Worm (Caenorhabditis elegans) whole organism, late embryonic: Measurements from ENCODE around the gene C26B9.7.
A peak's percentile ranks its signal among the peaks of the same experiment; 100 is the strongest.

Experiments used
- C08G9.2 ChIP-seq: sonication (generic microtip); optimal IDR thresholded peaks from 2 replicates; lab custom pipeline; 2016; ENCODE audit warnings: mild to moderate bottlenecking, missing genetic modification characterization, moderate library complexity, missing compliant biosample characterization
- C38D4.7 ChIP-seq: fragments of 200-800 bp; sonication (Bioruptor generic); optimal IDR thresholded peaks from 2 replicates; lab custom pipeline; 2018; ENCODE audit warnings: mild to moderate bottlenecking, missing genetic modification characterization, moderate library complexity, missing compliant biosample characterization
- F13H6.1 ChIP-seq: sonication (generic microtip); optimal IDR thresholded peaks from 2 replicates; lab custom pipeline; 2016; ENCODE audit warnings: missing genetic modification characterization, missing compliant biosample characterization
- K02D7.2 ChIP-seq: sonication (generic microtip); optimal IDR thresholded peaks from 2 replicates; lab custom pipeline; 2017; ENCODE audit warnings: mild to moderate bottlenecking, missing genetic modification characterization, missing compliant biosample characterization
- K09A11.1 ChIP-seq: sonication (generic microtip); optimal IDR thresholded peaks from 2 replicates; lab custom pipeline; 2017; ENCODE audit warnings: antibody characterized with exemption, mild to moderate bottlenecking, missing genetic modification characterization, missing compliant biosample characterization; ENCODE audit not compliant: insufficient read depth
- T23F11.4 ChIP-seq: fragments of 200-800 bp; sonication (Bioruptor generic); optimal IDR thresholded peaks from 2 replicates; lab custom pipeline; 2018; ENCODE audit warnings: mild to moderate bottlenecking, missing genetic modification characterization, missing compliant biosample characterization
- ahr-1 ChIP-seq: sonication (generic microtip); optimal IDR thresholded peaks from 2 replicates; lab custom pipeline; 2016; ENCODE audit warnings: missing genetic modification characterization, missing compliant biosample characterization
- ceh-2 ChIP-seq: sonication (generic microtip); optimal IDR thresholded peaks from 2 replicates; lab custom pipeline; 2016; ENCODE audit warnings: missing genotype, missing genetic modification characterization, missing compliant biosample characterization
- ceh-22 ChIP-seq: sonication (generic microtip); optimal IDR thresholded peaks from 2 replicates; lab custom pipeline; 2017; ENCODE audit warnings: missing biosample characterization, missing genetic modification characterization
- ceh-24 ChIP-seq: sonication (generic microtip); optimal IDR thresholded peaks from 2 replicates; lab custom pipeline; 2016; ENCODE audit warnings: mild to moderate bottlenecking, missing genetic modification characterization, missing compliant biosample characterization
- ceh-30 ChIP-seq: fragments of 150-350 bp; optimal IDR thresholded peaks from 2 replicates; lab custom pipeline; 2014; ENCODE audit warnings: missing biosample characterization, missing genetic modification characterization
- ceh-31 ChIP-seq: sonication (generic microtip); optimal IDR thresholded peaks from 2 replicates; lab custom pipeline; 2016; ENCODE audit warnings: missing genetic modification characterization, missing compliant biosample characterization
- ceh-34 ChIP-seq: sonication (generic microtip); optimal IDR thresholded peaks from 2 replicates; lab custom pipeline; 2016; ENCODE audit warnings: mild to moderate bottlenecking, missing genetic modification characterization, missing compliant biosample characterization
- ceh-45 ChIP-seq: fragments of 200-800 bp; sonication (Bioruptor generic); IDR thresholded peaks from 2 replicates; pipeline ENCODE4 v1.3.6; 2022; ENCODE audit warnings: missing genetic modification reagents, missing genetic modification characterization, missing compliant biosample characterization
- ceh-48 ChIP-seq: sonication (generic microtip); optimal IDR thresholded peaks from 2 replicates; lab custom pipeline; 2016; ENCODE audit warnings: missing genetic modification characterization, inconsistent platforms, missing compliant biosample characterization
- ceh-9 ChIP-seq: sonication (generic microtip); optimal IDR thresholded peaks from 2 replicates; lab custom pipeline; 2016; ENCODE audit warnings: mild to moderate bottlenecking, missing genetic modification characterization, inconsistent platforms, missing compliant biosample characterization
- che-1 ChIP-seq: sonication (generic microtip); optimal IDR thresholded peaks from 2 replicates; lab custom pipeline; 2016; ENCODE audit warnings: mild to moderate bottlenecking, missing genetic modification characterization, missing compliant biosample characterization
- dmd-4 ChIP-seq: sonication (generic microtip); optimal IDR thresholded peaks from 2 replicates; lab custom pipeline; 2016; ENCODE audit warnings: borderline replicate concordance, missing genetic modification characterization, missing compliant biosample characterization
- elt-4 ChIP-seq: sonication (generic microtip); optimal IDR thresholded peaks from 2 replicates; lab custom pipeline; 2016; ENCODE audit warnings: missing genetic modification characterization, missing compliant biosample characterization
- eyg-1 ChIP-seq: sonication (generic microtip); optimal IDR thresholded peaks from 2 replicates; lab custom pipeline; 2016; ENCODE audit warnings: missing genotype, missing genetic modification characterization, missing compliant biosample characterization
- fkh-10 ChIP-seq: fragments of 150-350 bp; optimal IDR thresholded peaks from 2 replicates; lab custom pipeline; 2014; ENCODE audit warnings: missing biosample characterization, missing genetic modification reagents, missing genetic modification characterization
- fkh-6 ChIP-seq: sonication (generic microtip); optimal IDR thresholded peaks from 2 replicates; lab custom pipeline; 2016; ENCODE audit warnings: missing genetic modification characterization, missing compliant biosample characterization
- gmeb-2 ChIP-seq: sonication (generic microtip); optimal IDR thresholded peaks from 2 replicates; lab custom pipeline; 2016; ENCODE audit warnings: missing genetic modification characterization, inconsistent platforms, missing compliant biosample characterization
- hlh-8 ChIP-seq: sonication (generic microtip); optimal IDR thresholded peaks from 2 replicates; lab custom pipeline; 2016; ENCODE audit warnings: missing genotype, missing genetic modification characterization, missing compliant biosample characterization
- lim-6 ChIP-seq: sonication (generic microtip); optimal IDR thresholded peaks from 2 replicates; lab custom pipeline; 2016; ENCODE audit warnings: missing genetic modification characterization, missing compliant biosample characterization
- madf-2 ChIP-seq: sonication (generic microtip); optimal IDR thresholded peaks from 2 replicates; lab custom pipeline; 2017; ENCODE audit warnings: missing genetic modification characterization, missing compliant biosample characterization
- mec-3 ChIP-seq: sonication (generic microtip); optimal IDR thresholded peaks from 2 replicates; lab custom pipeline; 2016; ENCODE audit warnings: borderline replicate concordance, missing genetic modification characterization, missing compliant biosample characterization
- nfya-1 ChIP-seq: sonication (generic microtip); optimal IDR thresholded peaks from 2 replicates; lab custom pipeline; 2017; ENCODE audit warnings: missing genetic modification characterization, mild to moderate bottlenecking, missing compliant biosample characterization, antibody characterized with exemption, moderate library complexity
- nhr-232 ChIP-seq: sonication (generic microtip); optimal IDR thresholded peaks from 2 replicates; lab custom pipeline; 2016; ENCODE audit warnings: missing genetic modification characterization, missing compliant biosample characterization
- pat-9 ChIP-seq: fragments of 200-800 bp; sonication (Bioruptor generic); optimal IDR thresholded peaks from 2 replicates; lab custom pipeline; 2018; ENCODE audit warnings: mild to moderate bottlenecking, missing genetic modification characterization, moderate library complexity, missing compliant biosample characterization
- pha-4 ChIP-seq: fragments of 150-350 bp; optimal IDR thresholded peaks from 2 replicates; lab custom pipeline; 2018; ENCODE audit warnings: missing biosample characterization, missing genetic modification reagents, missing genetic modification characterization
- pqm-1 ChIP-seq: sonication (generic microtip); optimal IDR thresholded peaks from 2 replicates; lab custom pipeline; 2016; ENCODE audit warnings: missing genetic modification characterization, missing compliant biosample characterization
- ref-2 ChIP-seq: sonication (generic microtip); optimal IDR thresholded peaks from 2 replicates; lab custom pipeline; 2016; ENCODE audit warnings: missing genetic modification characterization, missing compliant biosample characterization
- rnt-1 ChIP-seq: sonication (generic microtip); optimal IDR thresholded peaks from 2 replicates; lab custom pipeline; 2016; ENCODE audit warnings: missing genetic modification characterization, missing compliant biosample characterization
- sdc-2 ChIP-seq: sonication (generic microtip); optimal IDR thresholded peaks from 2 replicates; lab custom pipeline; 2016; ENCODE audit warnings: missing genotype, missing genetic modification characterization, missing compliant biosample characterization
- sox-2 ChIP-seq: fragments of 200-800 bp; sonication (Bioruptor generic); IDR thresholded peaks from 2 replicates; pipeline ENCODE4 v1.3.6; 2022; ENCODE audit warnings: missing genetic modification reagents, missing genetic modification characterization, missing compliant biosample characterization
- sox-4 ChIP-seq: sonication (generic microtip); optimal IDR thresholded peaks from 2 replicates; lab custom pipeline; 2017; ENCODE audit warnings: mild to moderate bottlenecking, missing genetic modification characterization, inconsistent platforms, missing compliant biosample characterization
- syd-9 ChIP-seq: sonication (generic microtip); optimal IDR thresholded peaks from 2 replicates; lab custom pipeline; 2016; ENCODE audit warnings: mild to moderate bottlenecking, missing genetic modification characterization, moderate library complexity, missing compliant biosample characterization
- tbx-2 ChIP-seq: sonication (generic microtip); optimal IDR thresholded peaks from 2 replicates; lab custom pipeline; 2016; ENCODE audit warnings: missing genetic modification characterization, missing compliant biosample characterization
- tbx-7 ChIP-seq: sonication (generic microtip); optimal IDR thresholded peaks from 2 replicates; lab custom pipeline; 2016; ENCODE audit warnings: missing genotype, missing genetic modification characterization, missing compliant biosample characterization
- ttx-3 ChIP-seq: sonication (generic microtip); optimal IDR thresholded peaks from 2 replicates; lab custom pipeline; 2016; ENCODE audit warnings: missing genetic modification reagents, missing genetic modification characterization, missing compliant biosample characterization
- zip-5 ChIP-seq: sonication (generic microtip); optimal IDR thresholded peaks from 2 replicates; lab custom pipeline; 2016; ENCODE audit warnings: missing genetic modification characterization, missing compliant biosample characterization

C26B9.7 gene

ce11 chrX:5336498-5336897 is 5.6 kb upstream of the C26B9.7 start (continued):
- no peak for TF ChIP-seq fkh-6
- TF ChIP-seq dmd-4 (tag; lab: Kevin White, UChicago): peak; percentile 56
- peak; percentile 49 for TF ChIP-seq F13H6.1
- no peak for TF ChIP-seq ahr-1 (tag; lab: Kevin White, UChicago)
- TF ChIP-seq syd-9 (tag; lab: Kevin White, UChicago): no peak
- TF ChIP-seq ceh-31 (tag; lab: Kevin White, UChicago): peak; percentile 69
- TF ChIP-seq sox-2 (GFP tag; lab: Robert Waterston, UW): peak; percentile 26; the same call in 1 of the 2 replicates
- peak; percentile 34 for TF ChIP-seq ceh-2 (tag; lab: Kevin White, UChicago)
- TF ChIP-seq pha-4 (tag; lab: Kevin White, UChicago): no peak
- TF ChIP-seq pat-9: peak; percentile 32
- TF ChIP-seq madf-2 (tag; lab: Kevin White, UChicago): peak; percentile 40

- TF ChIP-seq F13H6.1: no peak
- TF ChIP-seq ref-2 (tag; lab: Kevin White, UChicago): peak; percentile 37
- no peak for TF ChIP-seq mec-3
- peak; percentile 11 for TF ChIP-seq rnt-1 (tag; lab: Kevin White, UChicago)
These were observed 4.1 kb upstream of the C26B9.7 start, which contains the start of gene C26B9.3 for ce11 chrX:5337959-5338358. TSS of gene C26B9.3 (plus strand) at chrX:5338301.

- TF ChIP-seq ceh-24 (no peak), ahr-1 (tag; lab: Kevin White, UChicago) (no peak), C08G9.2 (tag; lab: Kevin White, UChicago) (no peak), che-1 (tag; lab: Kevin White, UChicago) (no peak), pat-9 (no peak), eyg-1 (tag; lab: Kevin White, UChicago) (no peak), lim-6 (tag; lab: Kevin White, UChicago) (no peak), K02D7.2 (tag; lab: Kevin White, UChicago) (no peak), K09A11.1 (no peak), ceh-31 (tag; lab: Kevin White, UChicago) (no peak), nhr-232 (no peak), ceh-45 (GFP tag; lab: Robert Waterston, UW) (no peak), ceh-9 (tag; lab: Kevin White, UChicago) (no peak), zip-5 (no peak), pha-4 (tag; lab: Kevin White, UChicago) (no peak), tbx-2 (tag; lab: Kevin White, UChicago) (no peak), pqm-1 (tag; lab: Kevin White, UChicago) (no peak)
- TF ChIP-seq, all 69 proteins: peak for 0
These were observed 2.8 kb upstream of the C26B9.7 start for ce11 chrX:5339357-5339756.

- TF ChIP-seq sdc-2 (tag; lab: Kevin White, UChicago) (no peak), F13H6.1 (no peak), madf-2 (tag; lab: Kevin White, UChicago) (no peak), K09A11.1 (no peak), ceh-34 (tag; lab: Kevin White, UChicago) (no peak), ceh-30 (tag; lab: Kevin White, UChicago) (no peak), ceh-24 (no peak), elt-4 (tag; lab: Kevin White, UChicago) (no peak), mec-3 (no peak), hlh-8 (tag; lab: Kevin White, UChicago) (no peak), T23F11.4 (no peak), dmd-4 (tag; lab: Kevin White, UChicago) (no peak), che-1 (tag; lab: Kevin White, UChicago) (no peak)
These were observed 2.2 kb upstream of the C26B9.7 start, which contains the start of gene C26B9.2 for ce11 chrX:5339889-5340288. TSS of gene C26B9.2 (plus strand) at chrX:5340189.

ce11 chrX:5344287-5344686 is 2.2 kb downstream of the C26B9.7 start, which contains the start of gene C26B9.1:
TSS of gene C26B9.1 (plus strand) at chrX:5344587.
- TF ChIP-seq ttx-3 (tag; lab: Kevin White, UChicago): no peak
- no peak for TF ChIP-seq eyg-1 (tag; lab: Kevin White, UChicago)
- TF ChIP-seq sox-4 (tag; lab: Kevin White, UChicago): no peak
- TF ChIP-seq ceh-22: no peak
- no peak for TF ChIP-seq C38D4.7 (GFP tag; lab: Kevin White, UChicago)
- no peak for TF ChIP-seq tbx-7
- no peak for TF ChIP-seq ceh-9 (tag; lab: Kevin White, UChicago)
- TF ChIP-seq pqm-1 (tag; lab: Kevin White, UChicago): no peak
- TF ChIP-seq nfya-1 (tag; lab: Kevin White, UChicago): no peak
- TF ChIP-seq gmeb-2 (tag; lab: Kevin White, UChicago): no peak
- TF ChIP-seq sdc-2 (tag; lab: Kevin White, UChicago): no peak
- no peak for TF ChIP-seq fkh-10 (GFP tag; lab: Kevin White, UChicago)
- TF ChIP-seq ceh-48 (tag; lab: Kevin White, UChicago): no peak
